Worm (Caenorhabditis elegans): ENCODE results near the gene C25E10.4.

C25E10.4 gene

DNA sequence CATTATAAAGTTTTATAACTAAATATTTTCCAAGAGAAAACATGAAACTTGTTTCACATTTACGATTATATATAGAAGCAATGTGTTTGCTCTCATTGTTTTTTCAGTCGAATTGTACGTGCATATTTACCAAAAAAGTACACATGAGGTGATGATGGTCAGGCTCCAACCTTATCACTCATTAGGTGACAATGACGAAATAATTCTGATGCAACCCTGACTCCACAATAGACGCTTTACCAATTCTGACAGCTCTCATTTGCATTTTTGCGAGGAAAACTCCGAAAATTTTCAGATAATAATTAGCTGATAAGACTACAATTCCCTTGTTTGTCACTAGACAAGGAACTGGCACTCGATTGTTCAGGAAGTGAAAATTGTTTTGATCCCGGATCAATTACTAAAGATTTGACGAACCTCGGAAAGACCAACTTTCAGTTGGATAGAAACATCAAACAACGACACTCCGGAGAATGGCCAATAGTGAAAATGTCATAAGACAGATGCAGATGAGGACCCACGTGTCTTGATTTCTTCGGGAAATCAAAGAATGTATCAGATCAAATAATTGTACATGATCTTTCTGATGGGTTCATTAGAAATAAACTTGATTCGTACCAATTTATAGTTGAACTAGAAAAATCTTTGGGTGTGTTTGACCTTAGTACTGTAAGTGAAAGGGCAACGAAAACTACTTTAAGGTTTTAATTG lies 45.6 kb downstream of the C25E10.4 start (continued):
- no peak for TF ChIP-seq F16B12.6 (tag; optimal IDR thresholded peaks at IDR 0.05)
- TF ChIP-seq unc-62 (GFP tag; optimal IDR thresholded peaks at IDR 0.05): no peak
- TF ChIP-seq ceh-63 (GFP tag; optimal IDR thresholded peaks at IDR 0.05): no peak
- TF ChIP-seq lin-39 (tag; optimal IDR thresholded peaks at IDR 0.05): no peak
- no peak for TF ChIP-seq sox-4 (tag; optimal IDR thresholded peaks at IDR 0.05)
- TF ChIP-seq Y116A8C.19 (tag; optimal IDR thresholded peaks at IDR 0.05; ENCODE audit: borderline replicate concordance): no peak
- TF ChIP-seq nhr-84 (tag; optimal IDR thresholded peaks at IDR 0.05): no peak
- no peak for TF ChIP-seq mep-1 (tag; optimal IDR thresholded peaks at IDR 0.05)
- no peak for TF ChIP-seq aly-2 (tag; optimal IDR thresholded peaks at IDR 0.05)
- TF ChIP-seq ztf-4 (tag; optimal IDR thresholded peaks at IDR 0.05): no peak
- no peak for TF ChIP-seq ztf-11 (tag; optimal IDR thresholded peaks at IDR 0.05)
- TF ChIP-seq ceh-88 (GFP tag; IDR thresholded peaks at IDR 0.05): no peak
- TF ChIP-seq sptf-1 (tag; optimal IDR thresholded peaks at IDR 0.05): no peak
- no peak for TF ChIP-seq fkh-8 (tag; optimal IDR thresholded peaks at IDR 0.05)
- TF ChIP-seq unc-30 (tag; optimal IDR thresholded peaks at IDR 0.05): no peak
- TF ChIP-seq lin-14 (GFP tag; optimal IDR thresholded peaks at IDR 0.05): peak; percentile 35
- TF ChIP-seq nhr-77 (tag; optimal IDR thresholded peaks at IDR 0.05): no peak
- TF ChIP-seq fkh-4 (tag; optimal IDR thresholded peaks at IDR 0.05; ENCODE audit: borderline replicate concordance): no peak
- peak; percentile 61 for TF ChIP-seq nhr-19 (GFP tag; conservative IDR thresholded peaks at IDR 0.05)
- TF ChIP-seq grh-1 (GFP tag; IDR thresholded peaks at IDR 0.05): no peak
- TF ChIP-seq alr-1 (tag; optimal IDR thresholded peaks at IDR 0.05; ENCODE audit: borderline replicate concordance): no peak
- no peak for TF ChIP-seq hlh-17 (GFP tag; optimal IDR thresholded peaks at IDR 0.05; ENCODE audit: borderline replicate concordance)
- TF ChIP-seq pag-3 (tag; optimal IDR thresholded peaks at IDR 0.05; ENCODE audit: borderline replicate concordance, insufficient read depth): no peak
- TF ChIP-seq pqm-1 (tag; optimal IDR thresholded peaks at IDR 0.05): no peak
- TF ChIP-seq hpl-2 (GFP tag; optimal IDR thresholded peaks at IDR 0.05): no peak
- no peak for TF ChIP-seq nhr-47 (tag; optimal IDR thresholded peaks at IDR 0.05)
- no peak for TF ChIP-seq ceh-8 (GFP tag; optimal IDR thresholded peaks at IDR 0.05)
- peak; percentile 37 for TF ChIP-seq nhr-71 (tag; optimal IDR thresholded peaks at IDR 0.05)
- TF ChIP-seq nhr-90 (tag; optimal IDR thresholded peaks at IDR 0.05; ENCODE audit: poor library complexity): peak; percentile 1
- TF ChIP-seq fos-1 (tag; optimal IDR thresholded peaks at IDR 0.05): no peak
- TF ChIP-seq nhr-85 (tag): peak; percentile 78
- TF ChIP-seq snu-23 (GFP tag; optimal IDR thresholded peaks at IDR 0.05): peak; percentile 37
- no peak for TF ChIP-seq ces-1 (GFP tag; optimal IDR thresholded peaks at IDR 0.05)
- no peak for TF ChIP-seq rnt-1 (tag; optimal IDR thresholded peaks at IDR 0.05)
- TF ChIP-seq egl-27 (tag; optimal IDR thresholded peaks at IDR 0.05): no peak
- no peak for TF ChIP-seq efl-1 (optimal IDR thresholded peaks at IDR 0.05)
- no peak for TF ChIP-seq efl-1 (GFP tag; optimal IDR thresholded peaks at IDR 0.05 in 1 of 2)
- no peak for TF ChIP-seq unc-98 (GFP tag; IDR thresholded peaks at IDR 0.05)
- peak; percentile 81 for TF ChIP-seq nhr-20 (tag; optimal IDR thresholded peaks at IDR 0.05)

DNA sequence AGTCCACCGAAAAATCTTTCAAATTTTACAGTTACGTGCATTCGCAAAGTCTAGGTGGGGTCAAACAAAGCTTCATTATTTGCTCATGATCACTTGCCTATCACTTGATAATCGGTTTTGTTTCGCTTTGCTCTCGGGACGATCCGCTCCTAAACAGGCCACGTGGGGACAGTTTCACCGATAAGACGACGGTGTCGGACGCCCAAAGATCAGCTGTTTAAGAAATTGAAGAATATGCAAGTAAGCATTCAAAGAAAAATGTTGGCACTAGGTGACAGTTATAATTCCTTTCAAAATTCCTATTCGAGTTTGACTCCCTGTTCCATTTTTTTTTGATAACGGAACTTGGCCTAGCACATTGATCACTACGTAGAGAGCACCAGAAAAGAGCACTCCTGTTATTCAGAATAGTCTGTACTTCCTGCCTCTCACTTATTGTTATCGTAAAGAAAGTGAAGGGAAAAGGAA lies 46.6 kb downstream of the C25E10.4 start:
- TF ChIP-seq mdl-1 (tag; optimal IDR thresholded peaks at IDR 0.05) (peak in 1 of 2 experiments; percentile 65), nhr-19 (GFP tag; conservative IDR thresholded peaks at IDR 0.05) (peak; percentile 25; the same call in 1 of the 2 replicates), unc-98 (GFP tag; IDR thresholded peaks at IDR 0.05) (no peak), unc-86 (tag; optimal IDR thresholded peaks at IDR 0.05) (no peak), nhr-77 (tag; optimal IDR thresholded peaks at IDR 0.05) (no peak), nhr-71 (tag; optimal IDR thresholded peaks at IDR 0.05) (peak; percentile 46), hpl-2 (GFP tag; optimal IDR thresholded peaks at IDR 0.05) (no peak), lin-14 (GFP tag; optimal IDR thresholded peaks at IDR 0.05) (peak; percentile 11), rnt-1 (tag; optimal IDR thresholded peaks at IDR 0.05) (no peak), nhr-90 (tag; optimal IDR thresholded peaks at IDR 0.05; ENCODE audit: poor library complexity) (peak; percentile 52), dpl-1 (GFP tag; optimal IDR thresholded peaks at IDR 0.05) (no peak), nhr-20 (tag; optimal IDR thresholded peaks at IDR 0.05) (peak; percentile 33), nhr-11 (tag; optimal IDR thresholded peaks at IDR 0.05) (no peak), efl-1 (optimal IDR thresholded peaks at IDR 0.05) (no peak), efl-1 (GFP tag; optimal IDR thresholded peaks at IDR 0.05 in 1 of 2) (peak in 1 of 2 experiments; percentile 89), aha-1 (tag; optimal IDR thresholded peaks at IDR 0.05) (no peak), C04F5.9 (tag; optimal IDR thresholded peaks at IDR 0.05) (no peak), elt-2 (tag; optimal IDR thresholded peaks at IDR 0.05) (peak; percentile 97), egl-13 (tag; optimal IDR thresholded peaks at IDR 0.05) (peak; percentile 14), mab-9 (GFP tag; IDR thresholded peaks at IDR 0.05) (no peak), unc-30 (tag; optimal IDR thresholded peaks at IDR 0.05) (no peak), swsn-7 (tag; optimal IDR thresholded peaks at IDR 0.05) (no peak), lin-35 (GFP tag; optimal IDR thresholded peaks at IDR 0.05) (peak in 1 of 2 experiments; percentile 53)

All from whole organism, L1 larva.